Worm (Caenorhabditis elegans) whole organism, mixed stage, embryonic: ENCODE data around the gene Y24D9A.7.

ENCODE experiments used
- blmp-1 ChIP-seq: fragments of 150-350 bp; optimal IDR thresholded peaks from 2 replicates; lab custom pipeline; 2014; ENCODE audit warnings: missing biosample characterization, missing genetic modification characterization
- ceh-83 ChIP-seq: fragments of 200-800 bp; sonication (Bioruptor generic); optimal IDR thresholded peaks from 2 replicates; lab custom pipeline; 2018; ENCODE audit warnings: mild to moderate bottlenecking, missing genetic modification characterization, missing compliant biosample characterization
- elt-1 ChIP-seq: sonication (generic microtip); optimal IDR thresholded peaks from 2 replicates; lab custom pipeline; 2017; ENCODE audit warnings: missing genetic modification characterization, mild to moderate bottlenecking, missing compliant biosample characterization, antibody characterized with exemption, moderate library complexity, borderline replicate concordance; ENCODE audit not compliant: insufficient read depth
- ham-2 ChIP-seq: fragments of 200-800 bp; sonication (Bioruptor generic); optimal IDR thresholded peaks from 2 replicates; lab custom pipeline; 2018; ENCODE audit warnings: mild to moderate bottlenecking, missing genetic modification characterization, missing compliant biosample characterization
- lin-13 ChIP-seq: fragments of 150-350 bp; optimal IDR thresholded peaks from 2 replicates; lab custom pipeline; 2014; ENCODE audit warnings: missing biosample characterization, missing genetic modification characterization
- nhr-12 ChIP-seq: fragments of 150-350 bp; optimal IDR thresholded peaks from 2 replicates; lab custom pipeline; 2014; ENCODE audit warnings: missing biosample characterization, missing genetic modification characterization
- nhr-237 ChIP-seq: fragments of 150-350 bp; optimal IDR thresholded peaks from 2 replicates; lab custom pipeline; 2014; ENCODE audit warnings: missing biosample characterization, missing genetic modification characterization
- pha-4 ChIP-seq: fragments of 150-350 bp; optimal IDR thresholded peaks from 2 replicates; lab custom pipeline; 2018; ENCODE audit warnings: missing biosample characterization, missing genetic modification reagents, missing genetic modification characterization
- snpc-4 ChIP-seq: fragments of 150-350 bp; optimal IDR thresholded peaks from 2 replicates; lab custom pipeline; 2014; ENCODE audit warnings: missing biosample characterization, missing genetic modification characterization
- zip-8 ChIP-seq: fragments of 150-350 bp; optimal IDR thresholded peaks from 2 replicates; lab custom pipeline; 2014; ENCODE audit warnings: missing biosample characterization, missing genetic modification characterization
- ztf-11 ChIP-seq: fragments of 150-350 bp; optimal IDR thresholded peaks from 2 replicates; lab custom pipeline; 2014; ENCODE audit warnings: missing biosample characterization, missing genetic modification characterization

DNA sequence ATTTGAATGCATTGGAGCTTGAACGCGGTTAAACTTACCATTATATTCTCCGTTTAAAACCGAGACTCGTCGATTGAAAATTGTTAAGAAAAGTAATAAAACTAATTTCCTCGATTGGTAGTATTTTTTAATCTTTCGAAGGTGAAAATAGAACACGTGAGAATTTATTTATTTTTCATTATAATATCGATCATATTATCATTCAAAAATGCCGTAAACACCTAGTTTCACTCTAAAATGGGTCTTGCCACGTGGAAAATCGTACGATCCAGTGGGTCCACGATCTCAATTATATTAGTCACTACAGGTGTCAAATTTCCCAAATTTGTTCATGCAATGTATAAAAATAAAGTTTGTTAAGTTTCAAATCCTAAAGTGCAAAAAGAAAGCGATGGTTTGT lies 48.1 kb downstream of the Y24D9A.7 start, which contains the start of gene W03B1.9:
- no peak for TF ChIP-seq ztf-11 (tag; lab: Kevin White, UChicago)
- TF ChIP-seq nhr-237, result no peak
- no peak for TF ChIP-seq pha-4 (tag; lab: Kevin White, UChicago)
- TF ChIP-seq lin-13, result no peak
- no peak for TF ChIP-seq zip-8 (tag; lab: Kevin White, UChicago)
- no peak for TF ChIP-seq ham-2 (GFP tag; lab: Kevin White, UChicago)
- TF ChIP-seq ceh-83 (GFP tag; lab: Kevin White, UChicago), result no peak
- TF ChIP-seq snpc-4, result no peak
- TF ChIP-seq elt-1 (tag; lab: Kevin White, UChicago), result no peak
- TF ChIP-seq blmp-1 (tag; lab: Kevin White, UChicago), result no peak
- no peak for TF ChIP-seq nhr-12 (tag; lab: Kevin White, UChicago)
